Fruit fly (Drosophila melanogaster) whole organism, embryonic: Measurements from ENCODE around the gene Irc.
A peak's percentile ranks its signal among the peaks of the same experiment; 100 is the strongest.

Experiments
- ATbp ChIP-seq: fragments of 200-800 bp; sonication (Bioruptor generic); optimal IDR thresholded peaks from 2 replicates; lab custom pipeline; 2017; ENCODE audit warnings: missing biosample characterization, mild to moderate bottlenecking, missing genetic modification characterization, missing genetic modification reagents
- Asciz ChIP-seq: fragments of 200-800 bp; sonication (Bioruptor generic); optimal IDR thresholded peaks from 2 replicates; lab custom pipeline; 2017; ENCODE audit warnings: missing biosample characterization, mild to moderate bottlenecking, missing genetic modification characterization, missing genetic modification reagents
- Atf6 ChIP-seq: fragments of 200-800 bp; sonication (Bioruptor generic); IDR thresholded peaks from 2 replicates; pipeline ENCODE4 v1.3.6; 2022; ENCODE audit warnings: missing biosample characterization, missing genetic modification characterization
- CG15479 ChIP-seq: fragments of 200-800 bp; sonication (Bioruptor generic); optimal IDR thresholded peaks from 3 replicates; lab custom pipeline; 2019; ENCODE audit warnings: missing biosample characterization, mild to moderate bottlenecking, missing genetic modification characterization, moderate library complexity
- CG17359 ChIP-seq: fragments of 200-800 bp; sonication (Bioruptor generic); optimal IDR thresholded peaks from 3 replicates; lab custom pipeline; 2018; ENCODE audit warnings: missing biosample characterization, mild to moderate bottlenecking, missing genetic modification characterization, moderate library complexity
- CG17829 ChIP-seq: fragments of 200-800 bp; optimal IDR thresholded peaks from 2 replicates; lab custom pipeline; 2019; ENCODE audit warnings: missing biosample characterization, mild to moderate bottlenecking, missing genetic modification characterization, moderate library complexity
- CG2875 ChIP-seq: fragments of 200-800 bp; sonication (Bioruptor generic); optimal IDR thresholded peaks from 2 replicates; lab custom pipeline; 2017; ENCODE audit warnings: missing biosample characterization, mild to moderate bottlenecking, missing genetic modification characterization, missing genetic modification reagents
- CG30020 ChIP-seq: fragments of 200-800 bp; optimal IDR thresholded peaks from 2 replicates; lab custom pipeline; 2019; ENCODE audit warnings: missing biosample characterization, mild to moderate bottlenecking, missing genetic modification characterization, moderate library complexity
- CG31441 ChIP-seq: fragments of 200-800 bp; sonication (Bioruptor generic); IDR thresholded peaks from 2 replicates; pipeline ENCODE4 v1.3.6; 2022; ENCODE audit warnings: missing biosample characterization, missing genetic modification characterization
- CG32767 ChIP-seq: fragments of 200-800 bp; sonication (Bioruptor generic); IDR thresholded peaks from 2 replicates; pipeline ENCODE4 v1.3.6; 2022; ENCODE audit warnings: missing biosample characterization, missing genetic modification characterization
- CG33213 ChIP-seq: fragments of 200-800 bp; sonication (Bioruptor generic); optimal IDR thresholded peaks from 3 replicates; lab custom pipeline; 2016; ENCODE audit warnings: missing biosample characterization, missing genetic modification characterization
- CG4730 ChIP-seq: fragments of 200-800 bp; sonication (Bioruptor generic); IDR thresholded peaks from 2 replicates; pipeline ENCODE4 v1.3.6; 2022; ENCODE audit warnings: missing biosample characterization, missing genetic modification characterization
- CG4820 ChIP-seq: fragments of 200-800 bp; sonication (Bioruptor generic); optimal IDR thresholded peaks from 3 replicates; lab custom pipeline; 2016; ENCODE audit warnings: missing biosample characterization, missing genetic modification characterization
- CG6175 ChIP-seq: fragments of 200-800 bp; sonication (Bioruptor generic); IDR thresholded peaks from 3 replicates; pipeline ENCODE4 v1.3.6; 2022; ENCODE audit warnings: missing biosample characterization, missing genetic modification characterization
- CG6254 ChIP-seq: fragments of 200-800 bp; sonication (Bioruptor generic); optimal IDR thresholded peaks from 3 replicates; lab custom pipeline; 2017; ENCODE audit warnings: mild to moderate bottlenecking, missing biosample characterization, missing genetic modification reagents, missing genetic modification characterization
- CG8290 ChIP-seq, 3 experiments: fragments of 200-800 bp; sonication (Bioruptor generic); optimal IDR thresholded peaks; 2 replicates each; lab custom pipeline; 2016 to 2019; ENCODE audit warnings: missing biosample characterization in 3 of 3, missing genetic modification characterization in 3 of 3, mild to moderate bottlenecking in 2 of 3, moderate library complexity in 1 of 3
- CG8765 ChIP-seq: fragments of 200-800 bp; sonication (Bioruptor generic); IDR thresholded peaks from 2 replicates; pipeline ENCODE4 v1.3.6; 2022; ENCODE audit warnings: missing biosample characterization, missing genetic modification characterization
- Camta ChIP-seq: fragments of 200-800 bp; sonication (Bioruptor generic); optimal IDR thresholded peaks from 2 replicates; lab custom pipeline; 2016; ENCODE audit warnings: missing biosample characterization, missing genetic modification characterization
- CkIIα-i1 ChIP-seq: fragments of 200-800 bp; sonication (Bioruptor generic); IDR thresholded peaks from 2 replicates; pipeline ENCODE4 v1.3.6; 2022; ENCODE audit warnings: missing biosample characterization, missing genetic modification characterization
- Dek ChIP-seq: fragments of 200-800 bp; sonication (Bioruptor generic); optimal IDR thresholded peaks from 3 replicates; lab custom pipeline; 2019; ENCODE audit warnings: missing biosample characterization, mild to moderate bottlenecking, missing genetic modification characterization, moderate library complexity
- Hmr ChIP-seq: fragments of 200-800 bp; sonication (Bioruptor generic); optimal IDR thresholded peaks from 3 replicates; lab custom pipeline; 2017; ENCODE audit warnings: mild to moderate bottlenecking, missing biosample characterization, missing genetic modification reagents, missing genetic modification characterization
- Kr ChIP-seq: fragments of 200-800 bp; sonication (Bioruptor generic); optimal IDR thresholded peaks from 2 replicates; lab custom pipeline; 2017; ENCODE audit warnings: missing biosample characterization, mild to moderate bottlenecking, missing genetic modification characterization
- Meics ChIP-seq: fragments of 200-800 bp; sonication (Bioruptor generic); optimal IDR thresholded peaks from 2 replicates; lab custom pipeline; 2017; ENCODE audit warnings: missing biosample characterization, mild to moderate bottlenecking, missing genetic modification characterization
- Nf-YC ChIP-seq: fragments of 200-800 bp; optimal IDR thresholded peaks from 3 replicates; lab custom pipeline; 2019; ENCODE audit warnings: missing biosample characterization, mild to moderate bottlenecking, missing genetic modification characterization, moderate library complexity
- Optix ChIP-seq: fragments of 200-800 bp; sonication (Bioruptor generic); IDR thresholded peaks from 3 replicates; pipeline ENCODE4 v1.3.6; 2022; ENCODE audit warnings: missing biosample characterization, missing genetic modification characterization
- Ptx1 ChIP-seq: fragments of 200-800 bp; sonication (Bioruptor generic); IDR thresholded peaks from 2 replicates; pipeline ENCODE4 v1.3.6; 2022; ENCODE audit warnings: missing biosample characterization, missing genetic modification characterization
- Rfx ChIP-seq: fragments of 200-800 bp; sonication (Bioruptor generic); IDR thresholded peaks from 2 replicates; pipeline ENCODE4 v1.3.6; 2022; ENCODE audit warnings: missing biosample characterization, missing genetic modification characterization
- Ssrp ChIP-seq: fragments of 200-800 bp; sonication (Bioruptor generic); optimal IDR thresholded peaks from 2 replicates; lab custom pipeline; 2018; ENCODE audit warnings: missing biosample characterization, mild to moderate bottlenecking, missing genetic modification characterization, moderate library complexity
- TFAM ChIP-seq: fragments of 200-800 bp; sonication (Bioruptor generic); optimal IDR thresholded peaks from 2 replicates; lab custom pipeline; 2017; ENCODE audit warnings: missing biosample characterization, missing genetic modification characterization, inconsistent platforms
- Usf ChIP-seq: fragments of 200-800 bp; sonication (Bioruptor generic); optimal IDR thresholded peaks from 2 replicates; lab custom pipeline; 2017; ENCODE audit warnings: missing genotype, missing biosample characterization, missing genetic modification characterization
- YL-1 ChIP-seq: fragments of 200-800 bp; sonication (Bioruptor generic); optimal IDR thresholded peaks from 3 replicates; lab custom pipeline; 2017; ENCODE audit warnings: missing biosample characterization, mild to moderate bottlenecking, missing genetic modification characterization
- amos ChIP-seq: fragments of 200-800 bp; sonication (Bioruptor generic); IDR thresholded peaks from 2 replicates; pipeline ENCODE4 v1.3.6; 2022; ENCODE audit warnings: missing biosample characterization, missing genetic modification characterization; ENCODE audit not compliant: partially characterized antibody
- dmrt11E ChIP-seq: fragments of 200-800 bp; sonication (Bioruptor generic); optimal IDR thresholded peaks from 3 replicates; lab custom pipeline; 2018; ENCODE audit warnings: missing biosample characterization, mild to moderate bottlenecking, missing genetic modification characterization, moderate library complexity
- ems ChIP-seq: fragments of 200-800 bp; sonication (Bioruptor generic); optimal IDR thresholded peaks from 3 replicates; lab custom pipeline; 2016; ENCODE audit warnings: missing biosample characterization, missing genetic modification characterization
- esg ChIP-seq: fragments of 200-800 bp; sonication (Bioruptor generic); conservative IDR thresholded peaks from 2 replicates; pipeline ENCODE4 v1.3.6; 2022; ENCODE audit warnings: missing biosample characterization, missing genetic modification characterization
- exex ChIP-seq: fragments of 200-800 bp; sonication (Bioruptor generic); optimal IDR thresholded peaks from 4 replicates; lab custom pipeline; 2018; ENCODE audit warnings: missing biosample characterization, mild to moderate bottlenecking, missing genetic modification characterization, moderate library complexity
- eyg ChIP-seq: fragments of 200-800 bp; sonication (Bioruptor generic); optimal IDR thresholded peaks from 3 replicates; lab custom pipeline; 2016; ENCODE audit warnings: missing biosample characterization, missing genetic modification characterization
- fd3F ChIP-seq: fragments of 200-800 bp; sonication (Bioruptor generic); optimal IDR thresholded peaks from 2 replicates; lab custom pipeline; 2018; ENCODE audit warnings: missing biosample characterization, mild to moderate bottlenecking, missing genetic modification characterization, moderate library complexity
- gcm ChIP-seq: fragments of 200-800 bp; sonication (Bioruptor generic); optimal IDR thresholded peaks from 2 replicates; lab custom pipeline; 2019; ENCODE audit warnings: missing biosample characterization, mild to moderate bottlenecking, missing genetic modification characterization, moderate library complexity
- inv ChIP-seq: fragments of 200-800 bp; sonication (Bioruptor generic); IDR thresholded peaks from 2 replicates; pipeline ENCODE4 v1.3.6; 2022; ENCODE audit warnings: missing biosample characterization, missing genetic modification characterization; ENCODE audit not compliant: partially characterized antibody
- otp ChIP-seq: fragments of 200-800 bp; sonication (Bioruptor generic); IDR thresholded peaks from 3 replicates; pipeline ENCODE4, ENCODE4 v1.3.6; 2022; ENCODE audit warnings: missing biosample characterization, missing genetic modification characterization
- row ChIP-seq: fragments of 200-800 bp; sonication (Bioruptor generic); IDR thresholded peaks from 3 replicates; pipeline ENCODE4 v1.3.6; 2022; ENCODE audit warnings: missing biosample characterization, missing genetic modification characterization
- sc ChIP-seq, 3 experiments: fragments of >200 bp in 2 of 3; fragments of 200-800 bp in 1 of 3; sonication (Bioruptor generic) in 1 of 3; optimal IDR thresholded peaks; 2 replicates in 2 of 3; 3 replicates in 1 of 3; lab custom pipeline; 2017; ENCODE audit warnings: mild to moderate bottlenecking in 1 of 3, missing biosample characterization in 1 of 3, missing genetic modification characterization in 1 of 3, missing genetic modification reagents in 1 of 3
- sd ChIP-seq: fragments of 200-800 bp; sonication (Bioruptor generic); optimal IDR thresholded peaks from 3 replicates; lab custom pipeline; 2018; ENCODE audit warnings: missing biosample characterization, mild to moderate bottlenecking, missing genetic modification characterization, moderate library complexity
- shn ChIP-seq: fragments of 200-800 bp; sonication (Bioruptor generic); optimal IDR thresholded peaks from 3 replicates; lab custom pipeline; 2016; ENCODE audit warnings: missing biosample characterization, missing genetic modification characterization
- sima ChIP-seq: fragments of 200-800 bp; sonication (Bioruptor generic); optimal IDR thresholded peaks from 2 replicates; lab custom pipeline; 2016; ENCODE audit warnings: missing biosample characterization, missing genetic modification characterization
- sisA ChIP-seq: fragments of 200-800 bp; sonication (Bioruptor generic); IDR thresholded peaks from 2 replicates; pipeline ENCODE4 v1.3.6; 2022; ENCODE audit warnings: missing biosample characterization, missing genetic modification characterization
- ttk ChIP-seq: fragments of 200-800 bp; sonication (Bioruptor generic); IDR thresholded peaks from 2 replicates; pipeline ENCODE4 v2.1.2; 2022; ENCODE audit warnings: missing biosample characterization, missing genetic modification characterization
- tup ChIP-seq: fragments of 200-800 bp; sonication (Bioruptor generic); optimal IDR thresholded peaks from 2 replicates; lab custom pipeline; 2016; ENCODE audit warnings: missing biosample characterization, mild to moderate bottlenecking, missing genetic modification characterization, moderate library complexity
- wor ChIP-seq: fragments of 200-800 bp; sonication (Bioruptor generic); IDR thresholded peaks from 2 replicates; pipeline ENCODE4 v1.3.6; 2022; ENCODE audit warnings: missing biosample characterization, missing genetic modification characterization

The Irc gene

dm6 chr3R:17048867-17049266, 46.2 kb downstream of the Irc start (continued):
- TF ChIP-seq exex (tag; lab: Kevin White, UChicago) (no peak), CG8290 (GFP tag; optimal IDR thresholded peaks at IDR 0.05; lab: Kevin White, UChicago) (no peak), CG8290 (tag; optimal IDR thresholded peaks at IDR 0.05; lab: Kevin White, UChicago) (no peak), CG32767 (0 out of 2 replicates have a peak, but pooled peaks have one; percentile 28), CG15479 (GFP tag; lab: Kevin White, UChicago) (no peak), CG8765 (GFP tag; lab: Robert Waterston, UW) (no peak), CG4730 (GFP tag; lab: Robert Waterston, UW) (no peak), CG17359 (tag; lab: Kevin White, UChicago) (peak; percentile 7), dmrt11E (tag; lab: Kevin White, UChicago) (peak; percentile 63), sima (GFP tag; lab: Kevin White, UChicago) (no peak), CG6254 (GFP tag; lab: Kevin White, UChicago) (no peak), CkIIα-i1 (GFP tag; lab: Robert Waterston, UW) (no peak), sd (tag; lab: Kevin White, UChicago) (no peak), esg (GFP tag; lab: Robert Waterston, UW) (peak; percentile 51; the same call in 1 of the 2 replicates), Usf (GFP tag; lab: Kevin White, UChicago) (peak; percentile 15), CG31441 (GFP tag; lab: Robert Waterston, UW) (peak; percentile 69), otp (GFP tag; lab: Robert Waterston, UW) (no peak), sc (optimal IDR thresholded peaks at IDR 0.05; lab: Kevin White, UChicago) (no peak), sc (GFP tag; optimal IDR thresholded peaks at IDR 0.05; lab: Kevin White, UChicago) (no peak), shn (GFP tag; lab: Kevin White, UChicago) (no peak), sisA (GFP tag; lab: Robert Waterston, UW) (no peak), gcm (peak; percentile 23), Dek (peak; percentile 5), tup (no peak), CG30020 (tag; lab: Kevin White, UChicago) (no peak), Camta (GFP tag; lab: Kevin White, UChicago) (no peak), amos (GFP tag; lab: Robert Waterston, UW) (no peak), Hmr (GFP tag; lab: Kevin White, UChicago) (no peak), CG6175 (no peak), Kr (GFP tag; lab: Kevin White, UChicago) (no peak), Nf-YC (tag; lab: Kevin White, UChicago) (peak; percentile 8), Optix (GFP tag; lab: Robert Waterston, UW) (no peak), TFAM (GFP tag; lab: Kevin White, UChicago) (no peak), Rfx (GFP tag; lab: Robert Waterston, UW) (0 out of 2 replicates have a peak, but pooled peaks have one; percentile 41), Asciz (no peak), eyg (GFP tag; lab: Kevin White, UChicago) (no peak), wor (GFP tag; lab: Robert Waterston, UW) (0 out of 2 replicates have a peak, but pooled peaks have one; percentile 31), Atf6 (GFP tag; lab: Robert Waterston, UW) (peak; percentile 41; the same call in 1 of the 2 replicates), Ptx1 (GFP tag; lab: Robert Waterston, UW) (peak; percentile 41; the same call in 1 of the 2 replicates), YL-1 (no peak), fd3F (GFP tag; lab: Kevin White, UChicago) (no peak), Meics (GFP tag; lab: Kevin White, UChicago) (peak; percentile 3), CG4820 (GFP tag; lab: Kevin White, UChicago) (no peak), CG17829 (peak; percentile 49), Ssrp (tag; lab: Kevin White, UChicago) (peak; percentile 54), ems (GFP tag; lab: Kevin White, UChicago) (no peak), inv (no peak), CG2875 (GFP tag; lab: Kevin White, UChicago) (peak; percentile 31), CG33213 (GFP tag; lab: Kevin White, UChicago) (no peak), ATbp (no peak), row (GFP tag; lab: Robert Waterston, UW) (peak; percentile 45; the same call in 2 of the 3 replicates), ttk (GFP tag; lab: Robert Waterston, UW) (0 out of 2 replicates have a peak, but pooled peaks have one; percentile 35)
